Worm (Caenorhabditis elegans) whole organism, L1 larva: ENCODE measurements around the gene pgp-12.

Experiments used
- aha-1 ChIP-seq: fragments of 150-350 bp; optimal IDR thresholded peaks from 2 replicates; lab custom pipeline; 2014; ENCODE audit warnings: missing biosample characterization, missing genetic modification characterization
- ceh-90 ChIP-seq: sonication (generic microtip); optimal IDR thresholded peaks from 2 replicates; lab custom pipeline; 2016; ENCODE audit warnings: missing genetic modification characterization, missing compliant biosample characterization
- efl-1 ChIP-seq, 4 experiments: fragments of 150-350 bp; optimal IDR thresholded peaks in 3 of 4; peaks in 1 of 4; 1 replicate in 1 of 4; 2 replicates in 3 of 4; lab custom pipeline; 2014; ENCODE audit warnings: missing biosample characterization in 2 of 4, missing genetic modification characterization in 2 of 4, missing genetic modification reagents in 2 of 4
- grh-1 ChIP-seq: fragments of 200-800 bp; sonication (Bioruptor generic); IDR thresholded peaks from 2 replicates; pipeline ENCODE4 v1.3.6; 2022; ENCODE audit warnings: missing genetic modification reagents, missing genetic modification characterization, missing compliant biosample characterization
- nhr-11 ChIP-seq: fragments of 150-350 bp; optimal IDR thresholded peaks from 2 replicates; lab custom pipeline; 2014; ENCODE audit warnings: missing biosample characterization, missing genetic modification characterization
- nhr-71 ChIP-seq: sonication (generic microtip); optimal IDR thresholded peaks from 2 replicates; lab custom pipeline; 2016; ENCODE audit warnings: mild to moderate bottlenecking, missing genetic modification characterization, moderate library complexity, missing compliant biosample characterization
- pax-3 ChIP-seq: fragments of 200-800 bp; sonication (Bioruptor generic); optimal IDR thresholded peaks from 2 replicates; lab custom pipeline; 2018; ENCODE audit warnings: mild to moderate bottlenecking, missing genetic modification characterization, moderate library complexity, missing compliant biosample characterization
- skn-1 ChIP-seq: fragments of 150-350 bp; optimal IDR thresholded peaks from 2 replicates; lab custom pipeline; 2014; ENCODE audit warnings: missing biosample characterization, missing genetic modification characterization

Gene pgp-12

ce11 chrX:12781712-12782444, 50.3 kb downstream of the pgp-12 start, which contains the start of gene alh-13 (continued):
- TF ChIP-seq efl-1 (optimal IDR thresholded peaks at IDR 0.05; lab: Kevin White, UChicago) = no peak
- peak in 1 of 2 experiments; percentile 10 for TF ChIP-seq efl-1 (GFP tag; optimal IDR thresholded peaks at IDR 0.05 in 1 of 2; lab: Kevin White, UChicago)
- TF ChIP-seq grh-1 (GFP tag; lab: Robert Waterston, UW) = no peak
- TF ChIP-seq pax-3 (tag; lab: Kevin White, UChicago) = no peak
- no peak for TF ChIP-seq aha-1 (tag; lab: Kevin White, UChicago)
- no peak for TF ChIP-seq nhr-71 (tag; lab: Kevin White, UChicago)
- TF ChIP-seq skn-1 = no peak
- no peak for TF ChIP-seq ceh-90 (tag; lab: Kevin White, UChicago)
- no peak for TF ChIP-seq nhr-11 (tag; lab: Kevin White, UChicago)
